Worm (Caenorhabditis elegans) whole organism, L3 larva: ENCODE data around the gene K02E11.3.

Experiments used
- R02D3.7 ChIP-seq: fragments of 150-350 bp; optimal IDR thresholded peaks from 2 replicates; lab custom pipeline; 2014; ENCODE audit warnings: missing biosample characterization, missing genetic modification characterization
- ZK546.5 ChIP-seq: sonication (generic microtip); optimal IDR thresholded peaks from 2 replicates; lab custom pipeline; 2017; ENCODE audit warnings: missing biosample characterization, missing genetic modification characterization
- aly-2 ChIP-seq: fragments of 150-350 bp; optimal IDR thresholded peaks from 2 replicates; lab custom pipeline; 2014; ENCODE audit warnings: missing biosample characterization, missing genetic modification characterization
- ceh-16 ChIP-seq: sonication (generic microtip); optimal IDR thresholded peaks from 2 replicates; lab custom pipeline; 2017; ENCODE audit warnings: missing biosample characterization, missing genetic modification characterization
- ceh-28 ChIP-seq: fragments of 150-350 bp; optimal IDR thresholded peaks from 2 replicates; lab custom pipeline; 2014; ENCODE audit warnings: missing biosample characterization, missing genetic modification reagents, missing genetic modification characterization
- daf-12 ChIP-seq: fragments of 150-350 bp; optimal IDR thresholded peaks from 2 replicates; lab custom pipeline; 2014; ENCODE audit warnings: missing biosample characterization, missing genetic modification reagents, missing genetic modification characterization
- egl-27 ChIP-seq: sonication (generic microtip); optimal IDR thresholded peaks from 4 replicates; lab custom pipeline; 2017; ENCODE audit warnings: missing biosample characterization, missing genetic modification reagents, missing genetic modification characterization
- egl-5 ChIP-seq: fragments of 150-350 bp; optimal IDR thresholded peaks from 2 replicates; lab custom pipeline; 2017; ENCODE audit warnings: missing biosample characterization, missing genetic modification reagents, missing genetic modification characterization, inconsistent platforms
- elt-1 ChIP-seq: fragments of 150-350 bp; optimal IDR thresholded peaks from 2 replicates; lab custom pipeline; 2014; ENCODE audit warnings: missing biosample characterization, missing genetic modification characterization
- elt-2 ChIP-seq: sonication (generic microtip); optimal IDR thresholded peaks from 2 replicates; lab custom pipeline; 2016; ENCODE audit warnings: missing genetic modification reagents, mild to moderate bottlenecking, missing genetic modification characterization, missing compliant biosample characterization
- elt-3 ChIP-seq, 3 experiments: fragments of 150-350 bp in 1 of 3; sonication (generic microtip) in 2 of 3; optimal IDR thresholded peaks; 2 replicates in 2 of 3; 4 replicates in 1 of 3; lab custom pipeline; 2014 to 2017; ENCODE audit warnings: missing biosample characterization in 3 of 3, missing genetic modification characterization in 3 of 3
- fkh-10 ChIP-seq: sonication (generic microtip); optimal IDR thresholded peaks from 2 replicates; lab custom pipeline; 2017; ENCODE audit warnings: missing biosample characterization, missing genetic modification reagents, missing genetic modification characterization
- fkh-2 ChIP-seq: fragments of 150-350 bp; optimal IDR thresholded peaks from 2 replicates; lab custom pipeline; 2014; ENCODE audit warnings: missing biosample characterization, missing genetic modification reagents, missing genetic modification characterization
- jun-1 ChIP-seq: fragments of 150-350 bp; optimal IDR thresholded peaks from 2 replicates; lab custom pipeline; 2014; ENCODE audit warnings: missing biosample characterization, missing genetic modification reagents, missing genetic modification characterization
- lsy-12 ChIP-seq: sonication (generic microtip); optimal IDR thresholded peaks from 2 replicates; lab custom pipeline; 2016; ENCODE audit warnings: mild to moderate bottlenecking, missing genetic modification characterization, missing compliant biosample characterization
- mdl-1 ChIP-seq: fragments of 150-350 bp; optimal IDR thresholded peaks from 2 replicates; lab custom pipeline; 2014; ENCODE audit warnings: missing biosample characterization, missing genetic modification characterization
- mml-1 ChIP-seq: fragments of 150-350 bp; sonication (generic microtip); optimal IDR thresholded peaks from 3 replicates; lab custom pipeline; 2014; ENCODE audit warnings: missing biosample characterization, missing genetic modification characterization
- nfya-1 ChIP-seq: sonication (generic microtip); optimal IDR thresholded peaks from 2 replicates; lab custom pipeline; 2017; ENCODE audit warnings: missing genetic modification characterization, mild to moderate bottlenecking, missing compliant biosample characterization, antibody characterized with exemption, moderate library complexity; ENCODE audit not compliant: insufficient read depth
- nhr-12 ChIP-seq: fragments of 150-350 bp; optimal IDR thresholded peaks from 2 replicates; lab custom pipeline; 2014; ENCODE audit warnings: missing biosample characterization, missing genetic modification characterization
- nhr-23 ChIP-seq: fragments of 150-350 bp; optimal IDR thresholded peaks from 2 replicates; lab custom pipeline; 2014; ENCODE audit warnings: missing biosample characterization, missing genetic modification reagents, missing genetic modification characterization
- nhr-28 ChIP-seq: fragments of 150-350 bp; optimal IDR thresholded peaks from 2 replicates; lab custom pipeline; 2014; ENCODE audit warnings: missing biosample characterization, missing genetic modification characterization
- nhr-43 ChIP-seq: sonication (generic microtip); optimal IDR thresholded peaks from 2 replicates; lab custom pipeline; 2016; ENCODE audit warnings: mild to moderate bottlenecking, missing genetic modification characterization, missing compliant biosample characterization; ENCODE audit not compliant: poor library complexity, severe bottlenecking
- nhr-76 ChIP-seq: fragments of 150-350 bp; sonication (generic microtip); optimal IDR thresholded peaks from 5 replicates; lab custom pipeline; 2014; ENCODE audit warnings: missing biosample characterization, missing genetic modification characterization
- nhr-77 ChIP-seq: fragments of 150-350 bp; optimal IDR thresholded peaks from 2 replicates; lab custom pipeline; 2014; ENCODE audit warnings: missing biosample characterization, missing genetic modification characterization
- pha-4 ChIP-seq: fragments of 150-350 bp; optimal IDR thresholded peaks from 2 replicates; lab custom pipeline; 2014; ENCODE audit warnings: missing biosample characterization, missing genetic modification reagents, missing genetic modification characterization
- pqm-1 ChIP-seq: fragments of 150-350 bp; optimal IDR thresholded peaks from 2 replicates; lab custom pipeline; 2017; ENCODE audit warnings: missing biosample characterization, missing genetic modification characterization, inconsistent platforms
- sea-2 ChIP-seq: fragments of 150-350 bp; sonication (generic microtip); optimal IDR thresholded peaks from 4 replicates; lab custom pipeline; 2014; ENCODE audit warnings: missing biosample characterization, missing genetic modification reagents, missing genetic modification characterization
- tbx-2 ChIP-seq: sonication (generic microtip); optimal IDR thresholded peaks from 2 replicates; lab custom pipeline; 2016; ENCODE audit warnings: mild to moderate bottlenecking, missing genetic modification characterization, missing compliant biosample characterization
- unc-39 ChIP-seq: sonication (generic microtip); optimal IDR thresholded peaks from 4 replicates; lab custom pipeline; 2017; ENCODE audit warnings: missing biosample characterization, missing genetic modification characterization
- unc-62 ChIP-seq: fragments of 150-350 bp; sonication (generic microtip); optimal IDR thresholded peaks from 4 replicates; lab custom pipeline; 2014; ENCODE audit warnings: missing biosample characterization, missing genetic modification reagents, missing genetic modification characterization
- zag-1 ChIP-seq: fragments of 150-350 bp; optimal IDR thresholded peaks from 2 replicates; lab custom pipeline; 2014; ENCODE audit warnings: missing biosample characterization, missing genetic modification characterization
- ztf-11 ChIP-seq: fragments of 150-350 bp; optimal IDR thresholded peaks from 2 replicates; lab custom pipeline; 2014; ENCODE audit warnings: missing biosample characterization, missing genetic modification characterization
- ztf-4 ChIP-seq: fragments of 150-350 bp; optimal IDR thresholded peaks from 2 replicates; lab custom pipeline; 2014; ENCODE audit warnings: missing biosample characterization, missing genetic modification characterization

The K02E11.3 gene

ce11 chrV:14240694-14241201 is 5.9 kb downstream of the K02E11.3 start, which contains the start of gene K02E11.10:
TSS of gene K02E11.10 (minus strand) at chrV:14241151.
- no peak for TF ChIP-seq ceh-28 (tag; lab: Kevin White, UChicago)
- TF ChIP-seq daf-12 (tag; lab: Kevin White, UChicago) = no peak
- no peak for TF ChIP-seq tbx-2 (tag; lab: Kevin White, UChicago)
- TF ChIP-seq elt-1 (tag; lab: Kevin White, UChicago) = no peak
- no peak for TF ChIP-seq fkh-2 (tag; lab: Kevin White, UChicago)
- no peak for TF ChIP-seq mdl-1
- no peak for TF ChIP-seq zag-1 (tag; lab: Kevin White, UChicago)
- no peak for TF ChIP-seq R02D3.7 (tag; lab: Kevin White, UChicago)
- no peak for TF ChIP-seq ceh-16 (tag; lab: Kevin White, UChicago)
- no peak for TF ChIP-seq nhr-76 (tag; lab: Kevin White, UChicago)
- TF ChIP-seq unc-62 = no peak
- TF ChIP-seq nhr-12 (tag; lab: Kevin White, UChicago) = no peak
- no peak for TF ChIP-seq elt-2 (tag; lab: Kevin White, UChicago)
- no peak for TF ChIP-seq ztf-11 (tag; lab: Kevin White, UChicago)
- TF ChIP-seq ztf-4 (tag; lab: Kevin White, UChicago) = no peak

ce11 chrV:14235942-14236341 is 10.7 kb downstream of the K02E11.3 start, which contains the start of gene ent-3:
TSS of gene ent-3 (minus strand) at chrV:14236042.
- TF ChIP-seq pqm-1 (tag; lab: Kevin White, UChicago) = no peak

ce11 chrV:14231656-14232055 is 15.0 kb downstream of the K02E11.3 start:
- TF ChIP-seq jun-1 (tag; lab: Kevin White, UChicago) (no peak), nhr-76 (tag; lab: Kevin White, UChicago) (no peak), ztf-11 (tag; lab: Kevin White, UChicago) (no peak), unc-39 (no peak), egl-27 (tag; lab: Kevin White, UChicago) (no peak), nfya-1 (tag; lab: Kevin White, UChicago) (no peak), ztf-4 (tag; lab: Kevin White, UChicago) (no peak), nhr-43 (no peak), fkh-10 (GFP tag; lab: Kevin White, UChicago) (no peak), nhr-28 (tag; lab: Kevin White, UChicago) (no peak), unc-62 (no peak), ZK546.5 (tag; lab: Kevin White, UChicago) (no peak), aly-2 (tag; lab: Kevin White, UChicago) (no peak), egl-5 (no peak), ceh-28 (tag; lab: Kevin White, UChicago) (no peak), pha-4 (no peak), elt-3 (tag; optimal IDR thresholded peaks at IDR 0.05; lab: Kevin White, UChicago) (no peak), elt-1 (tag; lab: Kevin White, UChicago) (no peak)

- TF ChIP-seq R02D3.7 (tag; lab: Kevin White, UChicago) (no peak), fkh-2 (tag; lab: Kevin White, UChicago) (no peak), pqm-1 (tag; lab: Kevin White, UChicago) (no peak), lsy-12 (tag; lab: Kevin White, UChicago) (no peak), fkh-10 (GFP tag; lab: Kevin White, UChicago) (no peak), mml-1 (tag; lab: Kevin White, UChicago) (no peak), sea-2 (no peak), ceh-28 (tag; lab: Kevin White, UChicago) (no peak), nhr-77 (tag; lab: Kevin White, UChicago) (no peak), nhr-23 (tag; lab: Kevin White, UChicago) (no peak)
- TF ChIP-seq, all 47 proteins: peak for 0
These were observed 15.7 kb downstream of the K02E11.3 start for ce11 chrV:14230788-14231583.
